Worm (Caenorhabditis elegans) whole organism, L2 larva: ENCODE measurements around the gene nstp-2.
"Not testable (repeated sequence)": the region's sequence is repeated elsewhere in the genome, so short reads cannot be mapped to it uniquely, and the experiment has no call there.

Experiments used
- R02D3.7 ChIP-seq: fragments of 150-350 bp; optimal IDR thresholded peaks from 2 replicates; lab custom pipeline; 2014; ENCODE audit warnings: missing biosample characterization, missing genetic modification characterization
- ZK546.5 ChIP-seq: sonication (generic microtip); optimal IDR thresholded peaks from 2 replicates; lab custom pipeline; 2017; ENCODE audit warnings: missing biosample characterization, missing genetic modification characterization
- aly-2 ChIP-seq: fragments of 150-350 bp; optimal IDR thresholded peaks from 2 replicates; lab custom pipeline; 2014; ENCODE audit warnings: missing biosample characterization, missing genetic modification characterization
- ama-1 ChIP-seq: fragments of 150-350 bp; optimal IDR thresholded peaks from 2 replicates; lab custom pipeline; 2018; ENCODE audit warnings: inconsistent platforms
- blmp-1 ChIP-seq: sonication (generic microtip); optimal IDR thresholded peaks from 2 replicates; lab custom pipeline; 2017; ENCODE audit warnings: missing genetic modification characterization, mild to moderate bottlenecking, missing compliant biosample characterization, antibody characterized with exemption, moderate library complexity; ENCODE audit not compliant: insufficient read depth
- egl-27 ChIP-seq: sonication (generic microtip); optimal IDR thresholded peaks from 3 replicates; lab custom pipeline; 2017; ENCODE audit warnings: missing biosample characterization, missing genetic modification reagents, missing genetic modification characterization
- fos-1 ChIP-seq: fragments of 150-350 bp; optimal IDR thresholded peaks from 2 replicates; lab custom pipeline; 2014; ENCODE audit warnings: missing biosample characterization, missing genetic modification characterization
- lin-13 ChIP-seq: fragments of 150-350 bp; optimal IDR thresholded peaks from 2 replicates; lab custom pipeline; 2014; ENCODE audit warnings: missing biosample characterization, missing genetic modification reagents, missing genetic modification characterization
- lsy-2 ChIP-seq, 2 experiments: fragments of 150-350 bp in 1 of 2; sonication (generic microtip) in 1 of 2; optimal IDR thresholded peaks; 2 replicates each; lab custom pipeline; 2014 to 2017; ENCODE audit warnings: missing biosample characterization in 2 of 2, missing genetic modification characterization in 2 of 2
- mab-5 ChIP-seq: fragments of 150-350 bp; optimal IDR thresholded peaks from 2 replicates; lab custom pipeline; 2014; ENCODE audit warnings: missing biosample characterization, missing genetic modification characterization
- mdl-1 ChIP-seq, 2 experiments: fragments of 150-350 bp in 1 of 2; sonication (generic microtip) in 1 of 2; optimal IDR thresholded peaks; 2 replicates each; lab custom pipeline; 2017; ENCODE audit warnings: missing biosample characterization in 2 of 2, missing genetic modification characterization in 2 of 2
- nhr-12 ChIP-seq: fragments of 150-350 bp; optimal IDR thresholded peaks from 2 replicates; lab custom pipeline; 2014; ENCODE audit warnings: missing biosample characterization, missing genetic modification characterization
- nhr-21 ChIP-seq: fragments of 150-350 bp; optimal IDR thresholded peaks from 2 replicates; lab custom pipeline; 2014; ENCODE audit warnings: missing biosample characterization, missing genetic modification characterization
- nhr-237 ChIP-seq: fragments of 150-350 bp; optimal IDR thresholded peaks from 2 replicates; lab custom pipeline; 2014; ENCODE audit warnings: missing biosample characterization, missing genetic modification characterization
- nhr-25 ChIP-seq: fragments of 150-350 bp; sonication (generic microtip); optimal IDR thresholded peaks from 3 replicates; lab custom pipeline; 2014; ENCODE audit warnings: missing biosample characterization, missing genetic modification characterization
- nhr-6 ChIP-seq: fragments of 150-350 bp; optimal IDR thresholded peaks from 2 replicates; lab custom pipeline; 2014; ENCODE audit warnings: missing biosample characterization, missing genetic modification characterization
- nhr-77 ChIP-seq: fragments of 150-350 bp; optimal IDR thresholded peaks from 2 replicates; lab custom pipeline; 2014; ENCODE audit warnings: missing biosample characterization, missing genetic modification characterization
- sem-4 ChIP-seq: fragments of 150-350 bp; optimal IDR thresholded peaks from 2 replicates; lab custom pipeline; 2014; ENCODE audit warnings: missing biosample characterization, missing genetic modification reagents, missing genetic modification characterization
- sma-9 ChIP-seq, 2 experiments: fragments of 150-350 bp in 1 of 2; sonication (generic microtip) in 1 of 2; optimal IDR thresholded peaks; 2 replicates each; lab custom pipeline; 2014 to 2016; ENCODE audit warnings: missing genetic modification characterization in 2 of 2, mild to moderate bottlenecking in 1 of 2, missing biosample characterization in 1 of 2, missing compliant biosample characterization in 1 of 2, missing genetic modification reagents in 1 of 2, moderate library complexity in 1 of 2
- unc-55 ChIP-seq: fragments of 150-350 bp; sonication (generic microtip); optimal IDR thresholded peaks from 3 replicates; lab custom pipeline; 2014; ENCODE audit warnings: missing biosample characterization, missing genetic modification reagents, missing genetic modification characterization
- zag-1 ChIP-seq: fragments of 150-350 bp; optimal IDR thresholded peaks from 2 replicates; lab custom pipeline; 2014; ENCODE audit warnings: missing biosample characterization, missing genetic modification characterization
- ztf-11 ChIP-seq: sonication (generic microtip); optimal IDR thresholded peaks from 2 replicates; lab custom pipeline; 2017; ENCODE audit warnings: missing biosample characterization, missing genetic modification characterization
- ztf-4 ChIP-seq: fragments of 150-350 bp; optimal IDR thresholded peaks from 2 replicates; lab custom pipeline; 2014; ENCODE audit warnings: missing biosample characterization, missing genetic modification characterization

Gene nstp-2

DNA sequence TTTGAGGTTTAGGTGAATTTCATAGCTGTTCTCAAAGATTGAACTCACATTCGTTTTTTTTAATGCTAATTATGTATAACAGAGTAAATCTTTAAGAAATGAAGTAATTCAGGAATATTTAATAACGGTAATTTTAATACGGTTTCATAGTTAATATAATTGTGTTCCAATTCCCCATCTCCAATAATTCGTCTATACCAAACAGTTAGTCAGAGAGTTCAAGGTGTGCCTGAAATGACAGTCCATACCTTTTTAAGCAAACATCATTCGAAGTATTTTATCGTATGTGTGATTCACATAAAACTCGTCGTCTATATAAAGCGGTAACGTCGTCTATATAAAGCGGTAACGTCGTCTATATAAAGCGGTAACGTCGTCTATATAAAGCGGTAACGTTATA is 7.2 kb downstream of the nstp-2 start, which contains the start of gene nspb-5:
TSS of gene nspb-5 (plus strand) at position 301 of the 400 bp plus-strand sequence.
- TF ChIP-seq ZK546.5, blmp-1, egl-27 (tag; lab: Kevin White, UChicago): not testable (repeated sequence)

DNA sequence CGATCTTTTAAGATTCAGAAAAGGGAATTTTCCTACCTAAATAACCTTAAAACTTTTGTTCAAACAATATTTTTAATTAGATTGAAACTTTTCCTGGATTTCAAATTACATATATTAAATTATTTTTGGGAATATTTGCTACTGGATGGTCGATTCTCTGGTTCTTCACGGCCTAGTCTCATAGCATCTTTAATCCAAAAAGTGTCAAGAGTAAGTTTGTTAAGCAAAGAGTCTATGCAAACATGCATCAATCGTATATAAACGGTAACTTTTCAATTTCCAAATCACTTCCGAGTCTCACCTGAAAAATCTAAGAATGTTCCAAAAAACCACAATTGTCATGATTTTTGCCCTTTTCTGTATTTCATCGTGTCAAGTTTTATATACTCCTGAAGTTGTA is 8.1 kb downstream of the nstp-2 start, which contains the start of gene nspb-4:
TSS of gene nspb-4 (plus strand) at position 301 of the 400 bp plus-strand sequence.
- TF ChIP-seq aly-2, nhr-237, ztf-4 (tag; lab: Kevin White, UChicago): not testable (repeated sequence)

DNA sequence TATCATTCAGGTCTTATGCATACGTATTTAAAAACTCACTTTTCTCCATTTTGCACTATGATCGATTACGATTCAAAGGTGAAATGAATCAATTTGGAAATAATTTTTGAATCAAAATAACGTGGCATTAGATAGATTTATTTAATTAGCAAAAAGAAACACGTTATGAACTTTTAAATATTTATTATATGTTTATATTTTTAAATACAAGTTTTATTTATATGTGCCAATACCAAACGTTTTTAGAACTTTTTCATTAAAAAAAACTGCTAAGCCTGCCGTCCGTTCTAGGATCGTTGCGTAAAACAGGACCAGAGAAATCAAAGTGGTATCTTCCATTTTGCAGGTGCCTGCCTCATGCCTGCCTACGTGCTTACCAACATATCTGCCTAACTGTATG is 8.7 kb downstream of the nstp-2 start, which contains the start of gene F38A5.6:
TSS of gene F38A5.6 (minus strand) at position 101 of the 400 bp plus-strand sequence.
- TF ChIP-seq nhr-6 (tag; lab: Kevin White, UChicago): no peak
- no peak for TF ChIP-seq zag-1 (tag; lab: Kevin White, UChicago)
- TF ChIP-seq, all 48 proteins: peak for 0

DNA sequence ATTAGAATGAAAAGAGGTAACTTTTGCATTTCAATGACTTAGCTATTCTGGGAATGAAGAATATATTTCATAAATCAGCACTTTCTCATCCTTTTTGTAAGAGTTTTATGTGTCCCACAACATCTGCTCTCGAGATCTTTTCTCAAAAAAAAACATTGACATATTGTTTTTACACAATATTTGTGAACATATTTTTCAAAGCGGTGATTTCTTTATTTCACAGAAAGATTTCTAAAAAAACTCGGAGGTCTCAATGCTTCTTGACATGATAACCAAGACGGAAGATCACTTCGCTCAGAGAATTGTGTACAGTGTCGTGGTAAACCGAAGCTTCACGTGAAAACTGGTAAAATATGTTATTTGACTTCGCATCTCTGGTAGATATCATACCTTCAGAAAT is 10.1 kb downstream of the nstp-2 start, which contains the start of gene F38A5.22:
TSS of gene F38A5.22 (minus strand) at position 29 of the 400 bp plus-strand sequence.
- TF ChIP-seq sma-9 (GFP tag; optimal IDR thresholded peaks at IDR 0.05; lab: Kevin White, UChicago) (no peak), sma-9 (tag; optimal IDR thresholded peaks at IDR 0.05; lab: Kevin White, UChicago) (no peak), unc-55 (GFP tag; lab: Kevin White, UChicago) (no peak), sem-4 (tag; lab: Kevin White, UChicago) (no peak), lsy-2 (tag; optimal IDR thresholded peaks at IDR 0.05; lab: Kevin White, UChicago) (no peak), blmp-1 (tag; lab: Kevin White, UChicago) (no peak), R02D3.7 (tag; lab: Kevin White, UChicago) (no peak), mdl-1 (tag; optimal IDR thresholded peaks at IDR 0.05; lab: Kevin White, UChicago) (no peak), nhr-6 (tag; lab: Kevin White, UChicago) (no peak), nhr-25 (tag; lab: Kevin White, UChicago) (no peak)

DNA sequence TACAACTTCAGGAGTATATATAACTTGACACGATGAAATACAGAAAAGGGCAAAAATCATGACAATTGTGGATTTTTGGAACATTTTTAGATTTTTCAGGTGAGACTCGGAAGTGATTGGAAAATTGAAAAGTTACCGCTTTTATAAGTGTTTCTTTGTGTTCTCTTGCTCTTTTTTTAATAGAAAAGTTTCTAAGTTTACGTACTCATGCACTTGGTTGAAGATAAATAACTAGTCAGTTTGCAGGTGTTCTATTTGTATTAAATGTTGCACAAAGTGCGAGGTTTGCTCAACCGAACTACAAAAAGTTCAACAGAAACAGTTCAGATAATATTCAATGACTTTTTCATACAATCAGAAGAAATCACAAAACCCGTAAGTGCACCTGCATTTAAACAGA is 11.1 kb downstream of the nstp-2 start, which contains the start of gene nspb-3:
TSS of gene nspb-3 (minus strand) at position 101 of the 400 bp plus-strand sequence.
- TF ChIP-seq blmp-1 (tag; lab: Kevin White, UChicago); nhr-77 (tag; lab: Kevin White, UChicago); ztf-11: not testable (repeated sequence)

DNA sequence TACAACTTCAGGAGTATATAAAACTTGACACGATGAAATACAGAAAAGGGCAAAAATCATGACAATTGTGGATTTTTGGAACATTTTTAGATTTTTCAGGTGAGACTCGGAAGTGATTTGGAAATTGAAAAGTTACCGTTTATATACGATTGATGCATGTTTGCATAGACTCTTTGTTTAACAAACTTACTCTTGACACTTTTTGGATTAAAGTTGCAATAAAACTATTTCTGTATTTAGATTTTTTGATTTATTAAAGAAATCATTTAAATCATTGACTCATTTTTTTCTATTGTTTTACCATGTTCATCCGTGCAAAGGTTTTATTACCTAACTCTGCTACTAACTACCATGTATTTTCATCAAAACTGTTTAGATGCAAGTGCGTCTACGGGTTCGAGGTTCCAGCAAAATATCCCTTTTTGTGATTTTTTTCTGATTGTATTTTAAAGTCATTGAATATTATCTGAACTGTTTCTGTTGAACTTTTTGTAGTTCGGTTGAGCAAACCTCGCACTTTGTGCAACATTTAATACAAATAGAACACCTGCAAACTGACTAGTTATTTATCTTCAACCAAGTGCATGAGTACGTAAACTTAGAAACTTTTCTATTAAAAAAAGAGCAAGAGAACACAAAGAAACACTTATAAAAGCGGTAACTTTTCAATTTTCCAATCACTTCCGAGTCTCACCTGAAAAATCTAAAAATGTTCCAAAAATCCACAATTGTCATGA is 14.8 kb downstream of the nstp-2 start, which contains the start of the genes nspb-1 and nspb-2:
TSS of gene nspb-1 (minus strand) at position 101 of the 737 bp plus-strand sequence.
TSS of gene nspb-2 (plus strand) at position 687 of the 737 bp plus-strand sequence.
- not testable (repeated sequence) for TF ChIP-seq mab-5; fos-1 (tag; lab: Kevin White, UChicago); nhr-12 (tag; lab: Kevin White, UChicago)

DNA sequence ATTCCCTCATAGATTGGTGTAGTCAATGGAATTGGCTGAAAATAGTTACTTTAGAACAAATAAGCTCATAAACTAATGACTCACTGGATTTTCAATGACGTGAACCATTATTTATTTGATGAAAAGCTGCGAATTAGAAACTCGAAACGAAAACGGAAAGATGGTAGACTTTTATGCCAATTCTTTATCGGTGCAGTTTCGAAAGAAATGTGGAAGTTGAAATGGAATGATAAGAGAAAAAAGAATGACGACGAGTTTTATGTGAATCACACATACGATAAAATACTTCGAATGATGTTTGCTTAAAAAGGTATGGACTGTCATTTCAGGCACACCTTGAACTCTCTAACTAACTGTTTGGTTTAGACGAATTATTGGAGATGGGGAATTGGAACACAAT is 16.0 kb downstream of the nstp-2 start, which contains the start of the genes lec-11 and irld-7:
TSS of gene lec-11 (minus strand) at position 126 of the 400 bp plus-strand sequence.
TSS of gene irld-7 (plus strand) at position 332 of the 400 bp plus-strand sequence.
- TF ChIP-seq ztf-4 (tag; lab: Kevin White, UChicago) (no peak), lsy-2 (tag; optimal IDR thresholded peaks at IDR 0.05; lab: Kevin White, UChicago) (no peak), sma-9 (GFP tag; optimal IDR thresholded peaks at IDR 0.05; lab: Kevin White, UChicago) (peak; percentile 25), sma-9 (tag; optimal IDR thresholded peaks at IDR 0.05; lab: Kevin White, UChicago) (no peak), mab-5 (no peak), lin-13 (no peak), fos-1 (tag; lab: Kevin White, UChicago) (peak; percentile 93)
- TF ChIP-seq, all 48 proteins: peak for 2

DNA sequence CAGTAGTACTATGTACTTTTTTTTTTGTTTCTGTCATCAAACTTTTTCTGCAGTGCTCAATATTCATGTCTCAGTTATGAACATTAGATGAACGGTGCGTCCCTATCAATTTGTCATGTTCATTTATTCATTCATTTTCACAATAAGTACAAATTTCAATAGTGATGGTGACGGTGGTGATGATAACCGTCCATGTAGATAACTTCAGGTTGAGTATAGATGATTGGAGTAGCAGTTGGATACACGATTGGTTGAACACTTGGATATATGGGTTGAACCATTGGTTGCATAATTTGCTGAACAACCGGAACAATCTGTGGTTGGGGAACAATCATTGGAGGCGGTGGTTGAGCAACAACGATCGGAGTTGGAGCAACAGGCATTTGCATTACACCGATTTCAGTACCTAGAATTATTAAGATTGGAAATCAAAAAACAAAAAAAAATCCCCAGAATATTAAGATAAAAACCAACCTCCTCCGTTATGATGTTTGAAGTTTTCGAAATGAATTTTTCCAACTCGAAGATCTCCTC is 17.8 kb downstream of the nstp-2 start:
- TF ChIP-seq nhr-21 (tag; lab: Kevin White, UChicago) (no peak), ama-1 (lab: Kevin White, UChicago) (no peak)
